Worm (Caenorhabditis elegans): ENCODE results near the gene clec-74.

DNA sequence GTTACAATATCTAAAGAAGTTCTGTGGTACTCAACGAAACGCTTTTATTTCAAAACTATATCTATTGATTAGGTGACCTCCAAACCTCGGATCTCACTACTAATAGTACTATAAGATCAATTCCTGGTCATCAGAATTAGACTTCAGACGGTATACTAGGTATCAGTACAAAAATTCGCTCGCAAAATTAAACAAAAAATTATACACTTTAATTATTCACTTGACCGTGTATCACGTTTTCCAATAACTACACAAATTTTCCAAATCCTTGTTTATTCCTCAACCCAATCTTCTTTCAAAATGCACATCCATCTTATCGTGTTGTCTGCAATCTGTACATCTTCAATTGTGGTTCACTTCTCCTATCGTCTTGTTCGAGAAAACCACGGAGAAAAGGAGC is 38.6 kb upstream of the clec-74 start, which contains the start of gene F56D6.23:
- TF ChIP-seq mep-1 (tag; optimal IDR thresholded peaks at IDR 0.05) (no peak), zip-8 (tag; optimal IDR thresholded peaks at IDR 0.05) (no peak), lsy-2 (tag; optimal IDR thresholded peaks at IDR 0.05) (no peak)
